Fruit fly (Drosophila melanogaster) whole organism, pupa: ENCODE results near the gene CG43085.

Experiments
- CG10348 ChIP-seq: fragments of 200-800 bp; sonication (Bioruptor generic); IDR thresholded peaks from 2 replicates; pipeline ENCODE4 v1.3.6; 2022; ENCODE audit warnings: missing biosample characterization, missing genetic modification characterization
- CG12605 ChIP-seq: fragments of 200-800 bp; sonication (Bioruptor generic); IDR thresholded peaks from 2 replicates; pipeline ENCODE4 v1.3.6; 2022; ENCODE audit warnings: missing biosample characterization, missing genetic modification characterization
- fd96Ca ChIP-seq: fragments of 200-800 bp; sonication (Bioruptor generic); IDR thresholded peaks from 3 replicates; pipeline ENCODE4 v1.3.6; 2022; ENCODE audit warnings: missing biosample characterization, missing genetic modification characterization
- rn ChIP-seq: fragments of 200-800 bp; sonication (Bioruptor generic); IDR thresholded peaks from 2 replicates; pipeline ENCODE4 v1.3.6; 2022; ENCODE audit warnings: missing biosample characterization, missing genetic modification characterization

DNA sequence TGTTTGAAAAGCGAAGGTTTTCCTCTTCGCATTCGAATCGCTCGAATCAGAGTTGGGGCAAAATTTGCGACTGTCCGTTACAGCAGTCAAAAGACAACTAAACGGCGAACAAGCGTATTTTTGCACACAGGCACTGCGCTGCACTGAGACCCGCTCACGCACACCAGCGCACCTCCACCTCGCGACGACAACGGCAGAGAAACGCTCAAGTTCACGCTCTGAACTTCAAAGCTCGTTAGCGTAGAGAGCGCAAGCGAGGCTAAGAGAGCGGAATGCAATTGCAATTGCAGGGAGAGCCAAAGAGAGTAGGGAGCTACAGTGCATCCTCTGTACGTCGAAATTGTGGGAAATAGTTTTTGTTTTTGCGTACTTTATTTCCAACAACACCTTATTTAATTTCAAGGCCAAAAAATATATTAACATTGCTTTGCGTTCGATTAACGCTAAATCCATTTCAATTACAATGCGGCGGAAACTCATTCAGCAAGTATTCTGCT lies 27.3 kb downstream of the CG43085 start, which contains the start of gene Eip74EF:
- TF ChIP-seq rn (GFP tag; lab: Robert Waterston, UW) (peak; percentile 58), CG10348 (GFP tag; lab: Robert Waterston, UW) (no peak), CG12605 (GFP tag; lab: Robert Waterston, UW) (peak; percentile 85), fd96Ca (GFP tag; lab: Robert Waterston, UW) (no peak; the same call in 2 of the 3 replicates)
